Fruit fly (Drosophila melanogaster): Measurements from ENCODE around the gene Nep3.

The Nep3 gene

dm6 chrX:19964215-19964614 is 3.1 kb downstream of the Nep3 start (continued):
- TF ChIP-seq CG3726 (GFP tag; IDR thresholded peaks at IDR 0.05) (no peak), jigr1 (GFP tag; IDR thresholded peaks at IDR 0.05) (no peak), CG10654 (GFP tag; optimal IDR thresholded peaks at IDR 0.05) (no peak), ranshi (GFP tag; IDR thresholded peaks at IDR 0.05) (no peak), CG18011 (GFP tag; optimal IDR thresholded peaks at IDR 0.05) (no peak), Chrac-16 (GFP tag; optimal IDR thresholded peaks at IDR 0.05) (peak; percentile 17), D19A (tag; optimal IDR thresholded peaks at IDR 0.05) (peak; percentile 79), wek (GFP tag; optimal IDR thresholded peaks at IDR 0.05) (no peak), cg (GFP tag; optimal IDR thresholded peaks at IDR 0.05) (no peak), CG16863 (GFP tag; optimal IDR thresholded peaks at IDR 0.05) (peak; percentile 1), CG12769 (tag; optimal IDR thresholded peaks at IDR 0.05) (peak; percentile 57), CG7928 (GFP tag; optimal IDR thresholded peaks at IDR 0.05) (no peak), btn (GFP tag; optimal IDR thresholded peaks at IDR 0.05) (no peak), yki (optimal IDR thresholded peaks at IDR 0.05) (no peak), nau (GFP tag; optimal IDR thresholded peaks at IDR 0.05) (no peak), CG17802 (tag; optimal IDR thresholded peaks at IDR 0.05) (no peak), CG1529 (GFP tag; optimal IDR thresholded peaks at IDR 0.05) (no peak), slou (GFP tag; optimal IDR thresholded peaks at IDR 0.05) (no peak), Lim3 (GFP tag; IDR thresholded peaks at IDR 0.05) (no peak), NfI (GFP tag; optimal IDR thresholded peaks at IDR 0.05) (peak; percentile 36), grn (GFP tag; optimal IDR thresholded peaks at IDR 0.05) (no peak), Dek (tag; optimal IDR thresholded peaks at IDR 0.05) (peak; percentile 39), Myb (GFP tag; optimal IDR thresholded peaks at IDR 0.05) (peak; percentile 18), Doc2 (GFP tag; IDR thresholded peaks at IDR 0.05) (no peak), vnd (GFP tag; IDR thresholded peaks at IDR 0.05; ENCODE audit: partially characterized antibody) (no peak), dan (GFP tag; IDR thresholded peaks at IDR 0.05) (no peak), BEAF-32 (GFP tag; optimal IDR thresholded peaks at IDR 0.05) (no peak), Dip3 (GFP tag; optimal IDR thresholded peaks at IDR 0.05) (no peak), lov (optimal IDR thresholded peaks at IDR 0.05) (no peak), lov (GFP tag; IDR thresholded peaks at IDR 0.05) (no peak), tap (tag; optimal IDR thresholded peaks at IDR 0.05) (no peak), CG8924 (tag; optimal IDR thresholded peaks at IDR 0.05) (no peak), ftz-f1 (GFP tag; optimal IDR thresholded peaks at IDR 0.05) (no peak), crc (GFP tag; optimal IDR thresholded peaks at IDR 0.05) (no peak), sens (GFP tag) (peak; percentile 88), bigmax (GFP tag; optimal IDR thresholded peaks at IDR 0.05) (no peak), mam (GFP tag; optimal IDR thresholded peaks at IDR 0.05) (peak; percentile 64), Dp (GFP tag; optimal IDR thresholded peaks at IDR 0.05) (no peak), cato (GFP tag; optimal IDR thresholded peaks at IDR 0.05; ENCODE audit: borderline replicate concordance) (no peak), unc-4 (GFP tag; IDR thresholded peaks at IDR 0.05; ENCODE audit: partially characterized antibody) (no peak), CG7556 (GFP tag; optimal IDR thresholded peaks at IDR 0.05) (peak; percentile 29), Fer3 (tag; optimal IDR thresholded peaks at IDR 0.05) (peak; percentile 15), NFAT (GFP tag; IDR thresholded peaks at IDR 0.05) (no peak), dmrt11E (tag; optimal IDR thresholded peaks at IDR 0.05) (no peak), Adf1 (GFP tag; IDR thresholded peaks at IDR 0.05) (peak; percentile 37; the same call in 1 of the 2 replicates), pb (GFP tag; optimal IDR thresholded peaks at IDR 0.05) (no peak), zfh2 (GFP tag; optimal IDR thresholded peaks at IDR 0.05) (peak; percentile 20), CG9817 (tag; optimal IDR thresholded peaks at IDR 0.05) (peak; percentile 58), CG18262 (tag; optimal IDR thresholded peaks at IDR 0.05) (no peak), CrebB (tag; optimal IDR thresholded peaks at IDR 0.05) (no peak), CG6791 (GFP tag; IDR thresholded peaks at IDR 0.05; ENCODE audit: partially characterized antibody) (no peak), HHEX (GFP tag; optimal IDR thresholded peaks at IDR 0.05) (peak; percentile 14)
